Worm (Caenorhabditis elegans): ENCODE measurements around the gene M28.10.
A peak's percentile ranks its signal among the peaks of the same experiment; 100 is the strongest.

Gene M28.10

DNA sequence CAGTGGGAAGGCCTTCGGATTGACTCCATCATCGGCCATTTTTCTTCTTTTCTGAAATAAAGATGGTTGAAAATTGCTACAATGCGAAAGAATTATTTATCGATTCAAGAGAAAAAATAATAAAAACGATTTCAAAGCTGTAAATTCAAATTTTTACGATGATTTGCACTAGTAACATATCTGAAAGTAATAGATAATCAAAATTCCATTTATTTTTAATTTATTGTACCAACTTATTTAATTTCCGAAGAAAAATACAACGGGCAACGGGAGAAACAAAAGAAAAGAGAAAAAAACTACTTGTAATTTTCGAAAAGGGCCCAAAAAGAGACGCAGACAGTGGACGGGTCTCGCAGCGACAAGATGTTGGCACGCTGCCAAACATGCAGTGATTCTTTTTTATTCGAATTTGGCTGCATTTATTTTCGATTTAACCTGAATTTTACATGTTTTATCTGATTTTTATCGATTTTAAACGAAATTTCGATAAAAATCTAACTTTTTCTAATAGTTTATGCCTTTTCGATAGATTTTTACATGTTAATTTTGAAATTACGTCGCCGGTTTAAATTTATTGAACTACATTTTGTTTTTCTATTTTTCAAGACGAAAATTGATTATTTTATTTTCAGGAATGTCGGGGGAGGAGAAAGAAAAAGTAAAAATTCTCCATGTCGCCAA is 11.4 kb downstream of the M28.10 start, which contains the start of the genes snu-13 and rsp-7 (continued):
- TF ChIP-seq snpc-4 (tag; optimal IDR thresholded peaks at IDR 0.05) (no peak), lin-13 (GFP tag; optimal IDR thresholded peaks at IDR 0.05) (peak; percentile 71), daf-19 (GFP tag; conservative IDR thresholded peaks at IDR 0.05) (no peak), nhr-41 (GFP tag; IDR thresholded peaks at IDR 0.05) (no peak), dve-1 (tag; optimal IDR thresholded peaks at IDR 0.05; ENCODE audit: insufficient read depth) (peak; percentile 86), egl-27 (tag; optimal IDR thresholded peaks at IDR 0.05) (no peak), aha-1 (tag) (no peak), nhr-11 (tag; optimal IDR thresholded peaks at IDR 0.05) (peak; percentile 58), pha-4 (GFP tag; IDR thresholded peaks at IDR 0.05) (0 out of 2 replicates have a peak, but pooled peaks have one; percentile 19), pha-4 (tag; optimal IDR thresholded peaks at IDR 0.05) (peak; percentile 71), nhr-42 (GFP tag; IDR thresholded peaks at IDR 0.05) (no peak), mep-1 (tag; optimal IDR thresholded peaks at IDR 0.05) (peak; percentile 76), ztf-7 (tag; optimal IDR thresholded peaks at IDR 0.05) (no peak), mxl-3 (GFP tag; optimal IDR thresholded peaks at IDR 0.05) (peak; percentile 0), mdl-1 (tag; optimal IDR thresholded peaks at IDR 0.05) (no peak), nhr-6 (tag; optimal IDR thresholded peaks at IDR 0.05) (no peak), attf-4 (tag; optimal IDR thresholded peaks at IDR 0.05) (no peak), madf-9 (GFP tag; conservative IDR thresholded peaks at IDR 0.05) (no peak)

DNA sequence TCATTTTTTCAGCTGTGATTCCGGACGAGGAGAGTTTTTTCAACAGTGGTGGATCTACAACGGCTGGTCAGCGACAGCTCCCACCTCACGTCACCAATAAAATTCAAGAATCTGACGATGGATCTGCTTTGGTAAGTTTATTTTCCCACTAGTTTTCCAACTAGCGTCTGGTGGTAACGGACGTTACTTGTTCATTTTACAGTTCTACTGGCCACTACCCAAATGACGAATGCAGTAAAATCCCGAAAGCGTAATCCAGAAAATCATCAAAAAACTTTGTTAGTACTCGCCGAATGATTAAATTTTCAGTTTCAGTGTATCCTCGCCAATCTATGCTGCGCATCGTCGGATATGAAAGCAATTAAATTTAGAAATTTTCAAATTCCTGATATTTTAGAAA is 12.3 kb downstream of the M28.10 start:
- no peak for TF ChIP-seq vab-7 (GFP tag; IDR thresholded peaks at IDR 0.05)
- no peak for TF ChIP-seq dmd-9 (GFP tag; IDR thresholded peaks at IDR 0.05)
- TF ChIP-seq T26A8.4 (GFP tag; IDR thresholded peaks at IDR 0.05), result no peak
- no peak for TF ChIP-seq nhr-10 (tag; optimal IDR thresholded peaks at IDR 0.05)
- no peak for TF ChIP-seq F44E2.7 (GFP tag; IDR thresholded peaks at IDR 0.05)
- peak; percentile 59 for TF ChIP-seq aha-1 (tag)
- TF ChIP-seq ces-1 (GFP tag; optimal IDR thresholded peaks at IDR 0.05), result no peak

DNA sequence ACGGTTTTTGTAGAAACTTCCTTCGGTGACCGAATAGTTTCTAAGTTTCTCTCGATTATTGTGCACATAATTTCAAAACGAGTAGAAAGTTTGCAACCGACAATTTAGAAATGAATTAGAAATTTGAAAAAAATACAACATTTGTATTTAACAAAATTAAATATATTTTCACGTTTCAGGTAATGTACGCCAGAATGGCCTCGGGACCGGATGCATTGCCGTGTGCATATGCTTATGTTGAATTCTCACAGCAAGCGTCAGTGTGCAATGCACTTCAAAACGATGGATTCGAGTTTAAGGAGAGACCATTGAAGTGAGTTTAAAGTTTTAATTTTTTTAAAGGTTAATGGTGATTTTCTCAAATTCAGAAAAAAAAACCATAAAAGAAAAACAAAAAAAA is 13.6 kb downstream of the M28.10 start, which contains the start of gene marc-2:
Gene marc-2 (minus strand): TSS at position 101 of the 400 bp plus-strand sequence.
- no peak for TF ChIP-seq nhr-6 (tag; optimal IDR thresholded peaks at IDR 0.05)
- no peak for TF ChIP-seq Y75B8A.6 (GFP tag; IDR thresholded peaks at IDR 0.05)
- no peak for TF ChIP-seq vab-7 (GFP tag; IDR thresholded peaks at IDR 0.05)
- TF ChIP-seq F49E8.2 (tag; optimal IDR thresholded peaks at IDR 0.05; ENCODE audit: borderline replicate concordance), result no peak
- no peak for TF ChIP-seq hlh-30 (tag; optimal IDR thresholded peaks at IDR 0.05; ENCODE audit: insufficient read depth)

DNA sequence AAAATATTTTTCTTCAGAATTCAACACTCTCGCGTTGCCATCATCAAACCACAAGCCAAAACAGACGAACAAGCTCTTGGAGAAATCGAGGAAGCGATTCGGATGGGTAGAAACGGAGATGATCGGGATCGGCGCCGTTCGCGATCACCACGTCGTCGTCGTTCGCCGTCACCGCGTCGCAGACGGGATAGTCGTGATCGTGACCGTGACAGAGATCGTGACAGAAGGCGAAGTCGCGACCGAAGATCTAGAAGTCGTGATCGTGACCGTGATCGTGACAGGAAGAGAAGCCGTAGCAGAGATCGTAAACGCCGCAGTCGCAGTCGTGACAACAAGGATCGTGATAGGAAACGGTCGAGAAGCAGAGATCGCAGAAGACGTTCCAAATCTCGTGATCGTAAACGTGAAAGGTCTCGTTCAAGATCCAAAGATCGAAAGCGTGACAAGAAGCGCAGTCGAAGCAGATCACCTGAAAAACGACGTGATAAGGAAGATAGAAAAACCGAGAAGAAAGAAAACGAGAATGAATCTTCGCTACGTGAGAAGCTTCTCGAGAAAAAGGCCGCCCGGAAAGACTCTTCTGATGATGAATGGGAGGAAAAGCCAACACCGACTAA is 14.2 kb downstream of the M28.10 start:
- TF ChIP-seq nhr-28 (tag; optimal IDR thresholded peaks at IDR 0.05) (peak; percentile 1), nhr-237 (tag; optimal IDR thresholded peaks at IDR 0.05) (no peak), hlh-11 (tag; optimal IDR thresholded peaks at IDR 0.05) (peak; percentile 53), hlh-30 (tag; optimal IDR thresholded peaks at IDR 0.05; ENCODE audit: insufficient read depth) (peak; percentile 68), set-16 (GFP tag; IDR thresholded peaks at IDR 0.05) (peak; percentile 56), daf-19 (GFP tag; conservative IDR thresholded peaks at IDR 0.05) (no peak), mxl-3 (GFP tag; optimal IDR thresholded peaks at IDR 0.05) (no peak), R02D3.7 (tag; optimal IDR thresholded peaks at IDR 0.05) (no peak)

DNA sequence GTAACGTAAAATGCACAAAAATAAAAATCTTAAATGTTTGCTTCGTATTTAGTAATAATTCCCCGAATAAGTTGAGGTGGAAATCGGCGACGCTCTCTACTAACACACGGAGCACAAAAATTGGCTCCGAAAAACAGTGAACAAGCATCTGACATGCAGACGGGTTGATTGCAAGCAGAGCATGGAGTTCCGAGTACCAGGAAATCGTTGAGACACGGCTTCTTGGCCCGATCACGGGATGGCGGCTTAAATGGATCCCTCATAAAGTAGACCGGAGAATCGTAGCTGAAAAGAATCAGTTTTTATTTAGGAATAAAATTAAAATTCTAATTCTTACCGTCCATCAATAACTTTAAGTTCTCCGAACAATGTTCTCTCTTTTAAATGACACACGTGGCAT is 15.0 kb downstream of the M28.10 start:
- peak; percentile 86 for TF ChIP-seq aha-1 (tag)
- no peak for TF ChIP-seq Y5F2A.4 (GFP tag; optimal IDR thresholded peaks at IDR 0.05)
